Fruit fly (Drosophila melanogaster) whole organism, embryonic: ENCODE results near the gene CG34256.

Experiments used
- Ada2b ChIP-seq: fragments of 200-800 bp; sonication (Bioruptor generic); IDR thresholded peaks from 2 replicates; pipeline ENCODE4 v1.3.6; 2022; ENCODE audit warnings: missing biosample characterization, missing genetic modification characterization
- Bdp1 ChIP-seq: fragments of 200-800 bp; sonication (Bioruptor generic); optimal IDR thresholded peaks from 3 replicates; lab custom pipeline; 2016; ENCODE audit warnings: missing biosample characterization, missing genetic modification characterization
- CG10147 ChIP-seq: fragments of 200-800 bp; sonication (Bioruptor generic); optimal IDR thresholded peaks from 2 replicates; lab custom pipeline; 2019; ENCODE audit warnings: missing biosample characterization, mild to moderate bottlenecking, missing genetic modification characterization, moderate library complexity
- CG11696 ChIP-seq: fragments of 200-800 bp; sonication (Bioruptor generic); IDR thresholded peaks from 2 replicates; pipeline ENCODE4 v1.3.6; 2022; ENCODE audit warnings: missing biosample characterization, missing genetic modification characterization
- CG14667 ChIP-seq: fragments of 200-800 bp; sonication (Bioruptor generic); IDR thresholded peaks from 2 replicates; pipeline ENCODE4 v1.3.6; 2022; ENCODE audit warnings: missing biosample characterization, missing genetic modification characterization
- CG15514 ChIP-seq: fragments of 200-800 bp; sonication (Bioruptor generic); optimal IDR thresholded peaks from 3 replicates; lab custom pipeline; 2017; ENCODE audit warnings: missing biosample characterization, missing genetic modification characterization, mild to moderate bottlenecking, moderate library complexity, missing genetic modification reagents
- CG1647 ChIP-seq: fragments of 200-800 bp; sonication (Bioruptor generic); optimal IDR thresholded peaks from 3 replicates; lab custom pipeline; 2016; ENCODE audit warnings: missing biosample characterization, missing genetic modification characterization
- CG17568 ChIP-seq: fragments of 200-800 bp; sonication (Bioruptor generic); optimal IDR thresholded peaks from 2 replicates; lab custom pipeline; 2018; ENCODE audit warnings: missing biosample characterization, mild to moderate bottlenecking, missing genetic modification characterization, moderate library complexity
- CG18262 ChIP-seq: fragments of 200-800 bp; optimal IDR thresholded peaks from 3 replicates; lab custom pipeline; 2019; ENCODE audit warnings: missing biosample characterization, mild to moderate bottlenecking, missing genetic modification characterization, moderate library complexity
- CG2202 ChIP-seq: fragments of 200-800 bp; sonication (Bioruptor generic); optimal IDR thresholded peaks from 2 replicates; lab custom pipeline; 2018; ENCODE audit warnings: missing biosample characterization, mild to moderate bottlenecking, missing genetic modification characterization
- CG34376 ChIP-seq: fragments of 200-800 bp; sonication (Bioruptor generic); optimal IDR thresholded peaks from 2 replicates; lab custom pipeline; 2018; ENCODE audit warnings: missing biosample characterization, mild to moderate bottlenecking, missing genetic modification characterization
- CG5953 ChIP-seq: fragments of 200-800 bp; sonication (Bioruptor generic); IDR thresholded peaks from 2 replicates; pipeline ENCODE4 v1.3.6; 2022; ENCODE audit warnings: missing biosample characterization, missing genetic modification characterization
- CG6254 ChIP-seq: fragments of 200-800 bp; sonication (Bioruptor generic); optimal IDR thresholded peaks from 3 replicates; lab custom pipeline; 2017; ENCODE audit warnings: mild to moderate bottlenecking, missing biosample characterization, missing genetic modification reagents, missing genetic modification characterization
- CG9876 ChIP-seq: fragments of 200-800 bp; sonication (Bioruptor generic); optimal IDR thresholded peaks from 2 replicates; lab custom pipeline; 2016; ENCODE audit warnings: missing biosample characterization, missing genetic modification characterization
- Deaf1 ChIP-seq: fragments of 200-800 bp; optimal IDR thresholded peaks from 3 replicates; lab custom pipeline; 2019; ENCODE audit warnings: missing biosample characterization, mild to moderate bottlenecking, missing genetic modification characterization, moderate library complexity
- Hmx ChIP-seq: fragments of 200-800 bp; sonication (Bioruptor generic); optimal IDR thresholded peaks from 2 replicates; lab custom pipeline; 2016; ENCODE audit warnings: missing biosample characterization, missing genetic modification characterization
- Hr78 ChIP-seq, 2 experiments: fragments of 200-800 bp in 1 of 2; fragments of >200 bp in 1 of 2; sonication (Bioruptor generic) in 1 of 2; optimal IDR thresholded peaks; 2 replicates each; lab custom pipeline; 2017 to 2019; ENCODE audit warnings: missing biosample characterization in 2 of 2, missing genetic modification characterization in 2 of 2, mild to moderate bottlenecking in 1 of 2, moderate library complexity in 1 of 2
- Lim3 ChIP-seq: fragments of 200-800 bp; sonication (Bioruptor generic); IDR thresholded peaks from 2 replicates; pipeline ENCODE4 v1.3.6; 2022; ENCODE audit warnings: missing biosample characterization, missing genetic modification characterization
- NK7.1 ChIP-seq: fragments of 200-800 bp; sonication (Bioruptor generic); optimal IDR thresholded peaks from 3 replicates; lab custom pipeline; 2016; ENCODE audit warnings: missing biosample characterization, missing genetic modification characterization
- Opbp ChIP-seq: fragments of 200-800 bp; sonication (Bioruptor generic); IDR thresholded peaks from 3 replicates; pipeline ENCODE4 v1.3.6; 2022; ENCODE audit warnings: missing biosample characterization, missing genetic modification characterization; ENCODE audit not compliant: partially characterized antibody
- Optix ChIP-seq: fragments of 200-800 bp; sonication (Bioruptor generic); IDR thresholded peaks from 3 replicates; pipeline ENCODE4 v1.3.6; 2022; ENCODE audit warnings: missing biosample characterization, missing genetic modification characterization
- Taf1 ChIP-seq: fragments of 200-800 bp; sonication (Bioruptor generic); IDR thresholded peaks from 2 replicates; pipeline ENCODE4 v1.3.6; 2022; ENCODE audit warnings: missing biosample characterization, missing genetic modification characterization
- Trl ChIP-seq, 3 experiments: fragments of >200 bp in 2 of 3; fragments of 200-800 bp in 1 of 3; sonication (Bioruptor generic) in 1 of 3; optimal IDR thresholded peaks; 2 replicates in 1 of 3; 3 replicates in 2 of 3; lab custom pipeline; 2016 to 2017; ENCODE audit warnings: missing biosample characterization in 1 of 3, missing genetic modification characterization in 1 of 3
- ac ChIP-seq: fragments of 200-800 bp; sonication (Bioruptor generic); optimal IDR thresholded peaks from 3 replicates; lab custom pipeline; 2017; ENCODE audit warnings: missing biosample characterization, mild to moderate bottlenecking, missing genetic modification characterization
- amos ChIP-seq: fragments of 200-800 bp; sonication (Bioruptor generic); IDR thresholded peaks from 2 replicates; pipeline ENCODE4 v1.3.6; 2022; ENCODE audit warnings: missing biosample characterization, missing genetic modification characterization; ENCODE audit not compliant: partially characterized antibody
- ap ChIP-seq: fragments of 200-800 bp; sonication (Bioruptor generic); IDR thresholded peaks from 2 replicates; pipeline ENCODE4 v1.3.6; 2022; ENCODE audit warnings: missing biosample characterization, missing genetic modification characterization
- bowl ChIP-seq: fragments of 200-800 bp; sonication (Bioruptor generic); IDR thresholded peaks from 2 replicates; pipeline ENCODE4 v1.3.6; 2022; ENCODE audit warnings: missing biosample characterization, missing genetic modification characterization
- bsh ChIP-seq, 2 experiments: fragments of 200-800 bp; sonication (Bioruptor generic); optimal IDR thresholded peaks; 2 replicates each; lab custom pipeline; 2017 to 2018; ENCODE audit warnings: mild to moderate bottlenecking in 2 of 2, missing biosample characterization in 2 of 2, missing genetic modification characterization in 2 of 2, moderate library complexity in 1 of 2
- caup ChIP-seq: fragments of 200-800 bp; sonication (Bioruptor generic); optimal IDR thresholded peaks from 3 replicates; lab custom pipeline; 2017; ENCODE audit warnings: missing biosample characterization, mild to moderate bottlenecking, missing genetic modification characterization, moderate library complexity; ENCODE audit not compliant: severe bottlenecking
- chm ChIP-seq: fragments of 200-800 bp; sonication (Bioruptor generic); IDR thresholded peaks from 2 replicates; pipeline ENCODE4 v1.3.6; 2022; ENCODE audit warnings: missing biosample characterization, missing genetic modification characterization
- ci ChIP-seq: fragments of 200-800 bp; sonication (Bioruptor generic); IDR thresholded peaks from 3 replicates; pipeline ENCODE4 v1.3.6; 2022; ENCODE audit warnings: missing biosample characterization, missing genetic modification characterization
- corto ChIP-seq: fragments of 200-800 bp; sonication (Bioruptor generic); optimal IDR thresholded peaks from 2 replicates; lab custom pipeline; 2016; ENCODE audit warnings: missing biosample characterization, mild to moderate bottlenecking, missing genetic modification characterization, moderate library complexity
- kah ChIP-seq: fragments of 200-800 bp; sonication (Bioruptor generic); optimal IDR thresholded peaks from 2 replicates; lab custom pipeline; 2018; ENCODE audit warnings: missing biosample characterization, mild to moderate bottlenecking, missing genetic modification characterization
- kni ChIP-seq: fragments of 200-800 bp; sonication (Bioruptor generic); optimal IDR thresholded peaks from 3 replicates; lab custom pipeline; 2017; ENCODE audit warnings: mild to moderate bottlenecking, missing biosample characterization, missing genetic modification reagents, missing genetic modification characterization
- lmd ChIP-seq: fragments of 200-800 bp; sonication (Bioruptor generic); IDR thresholded peaks from 2 replicates; pipeline ENCODE4 v1.3.6; 2022; ENCODE audit warnings: missing biosample characterization, missing genetic modification characterization
- onecut ChIP-seq: fragments of 200-800 bp; sonication (Bioruptor generic); IDR thresholded peaks from 2 replicates; pipeline ENCODE4 v1.3.6; 2022; ENCODE audit warnings: missing biosample characterization, missing genetic modification characterization
- otp ChIP-seq: fragments of 200-800 bp; sonication (Bioruptor generic); IDR thresholded peaks from 3 replicates; pipeline ENCODE4, ENCODE4 v1.3.6; 2022; ENCODE audit warnings: missing biosample characterization, missing genetic modification characterization
- phol ChIP-seq: fragments of 200-800 bp; sonication (Bioruptor generic); optimal IDR thresholded peaks from 3 replicates; lab custom pipeline; 2018; ENCODE audit warnings: missing biosample characterization, mild to moderate bottlenecking, missing genetic modification characterization, moderate library complexity
- prd ChIP-seq, 3 experiments: fragments of >200 bp in 2 of 3; fragments of 200-800 bp in 1 of 3; sonication (Bioruptor generic) in 1 of 3; optimal IDR thresholded peaks in 2 of 3; IDR thresholded peaks in 1 of 3; 2 replicates in 2 of 3; 3 replicates in 1 of 3; pipeline versions ENCODE4 v1.3.6 to Lab custom; 2017 to 2022; ENCODE audit warnings: missing biosample characterization in 1 of 3, missing genetic modification characterization in 1 of 3
- salm ChIP-seq: fragments of 200-800 bp; sonication (Bioruptor generic); optimal IDR thresholded peaks from 2 replicates; lab custom pipeline; 2018; ENCODE audit warnings: missing biosample characterization, mild to moderate bottlenecking, missing genetic modification characterization
- sens ChIP-seq: fragments of 200-800 bp; sonication (Bioruptor generic); peaks from one replicate; lab custom pipeline; 2016; ENCODE audit warnings: missing biosample characterization, missing genetic modification characterization
- slou ChIP-seq: fragments of 200-800 bp; sonication (Bioruptor generic); optimal IDR thresholded peaks from 3 replicates; lab custom pipeline; 2016; ENCODE audit warnings: missing biosample characterization, missing genetic modification characterization
- sob ChIP-seq: fragments of 200-800 bp; sonication (Bioruptor generic); IDR thresholded peaks from 2 replicates; pipeline ENCODE4 v1.3.6; 2022; ENCODE audit warnings: missing biosample characterization, missing genetic modification characterization
- sug ChIP-seq: fragments of 200-800 bp; optimal IDR thresholded peaks from 2 replicates; lab custom pipeline; 2019; ENCODE audit warnings: missing biosample characterization, mild to moderate bottlenecking, missing genetic modification characterization, moderate library complexity
- unc-4 ChIP-seq: fragments of 200-800 bp; sonication (Bioruptor generic); IDR thresholded peaks from 2 replicates; pipeline ENCODE4 v1.3.6; 2022; ENCODE audit warnings: missing biosample characterization, missing genetic modification characterization; ENCODE audit not compliant: partially characterized antibody
- wek ChIP-seq: fragments of 200-800 bp; sonication (Bioruptor generic); optimal IDR thresholded peaks from 3 replicates; lab custom pipeline; 2018; ENCODE audit warnings: missing biosample characterization, mild to moderate bottlenecking, missing genetic modification characterization, moderate library complexity
- wor ChIP-seq: fragments of 200-800 bp; sonication (Bioruptor generic); IDR thresholded peaks from 2 replicates; pipeline ENCODE4 v1.3.6; 2022; ENCODE audit warnings: missing biosample characterization, missing genetic modification characterization

CG34256 gene

DNA sequence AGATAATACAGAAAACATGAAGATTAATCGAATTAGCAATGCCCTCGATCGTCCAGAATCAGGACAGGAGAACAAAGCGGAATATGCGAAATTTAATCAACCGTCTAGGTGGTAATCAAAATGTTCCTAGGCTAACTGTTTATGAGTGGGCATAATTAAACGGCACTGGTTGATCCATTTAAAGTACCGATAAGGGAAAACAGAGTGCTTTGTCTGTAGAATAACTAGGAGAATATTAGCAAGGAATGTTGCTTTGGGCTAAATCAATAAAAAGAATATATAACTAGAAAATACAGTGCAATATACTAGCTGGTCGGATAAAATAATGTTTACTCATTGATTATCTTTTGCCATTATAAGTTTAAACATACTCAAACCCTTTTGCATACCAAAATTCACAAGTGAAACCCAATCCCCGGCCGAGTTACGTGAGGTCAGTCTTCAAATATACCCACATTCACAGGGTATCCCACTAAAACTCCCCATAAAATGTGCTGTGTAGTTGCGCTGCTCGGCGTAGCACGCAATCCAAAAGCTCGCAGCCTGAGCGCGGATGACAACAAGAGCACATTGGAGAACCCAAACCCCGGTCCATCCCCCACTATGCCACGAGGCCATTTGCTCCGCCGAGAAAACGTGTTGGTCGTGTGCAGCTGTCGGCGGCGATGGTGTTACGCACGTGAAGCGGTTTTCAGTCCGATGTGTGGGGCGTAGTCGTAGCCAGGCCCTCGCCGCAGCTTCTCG is 6.6 kb upstream of the CG34256 start (continued):
- TF ChIP-seq Hmx (GFP tag; lab: Kevin White, UChicago) (peak; percentile 54), caup (peak; percentile 35), kah (GFP tag; lab: Kevin White, UChicago) (no peak), Bdp1 (GFP tag; lab: Kevin White, UChicago) (peak; percentile 33), unc-4 (GFP tag; lab: Robert Waterston, UW) (0 out of 2 replicates have a peak, but pooled peaks have one; percentile 40), kni (GFP tag; lab: Kevin White, UChicago) (peak; percentile 59), amos (GFP tag; lab: Robert Waterston, UW) (peak; percentile 36; the same call in 1 of the 2 replicates), corto (GFP tag; lab: Kevin White, UChicago) (peak; percentile 42), CG2202 (no peak), ci (peak; percentile 51; the same call in 2 of the 3 replicates), lmd (GFP tag; lab: Robert Waterston, UW) (peak; percentile 79; the same call in 1 of the 2 replicates), slou (peak; percentile 73), CG17568 (GFP tag; lab: Kevin White, UChicago) (peak; percentile 19), CG11696 (peak; percentile 35; the same call in 1 of the 2 replicates), Opbp (GFP tag; lab: Robert Waterston, UW) (no peak), Deaf1 (tag; lab: Kevin White, UChicago) (peak; percentile 84), CG10147 (peak; percentile 57), sug (tag; lab: Kevin White, UChicago) (peak; percentile 97), Lim3 (GFP tag; lab: Robert Waterston, UW) (no peak), Optix (GFP tag; lab: Robert Waterston, UW) (0 out of 3 replicates have a peak, but pooled peaks have one; percentile 28), onecut (GFP tag; lab: Robert Waterston, UW) (no peak; the same call in 1 of the 2 replicates), NK7.1 (peak; percentile 50), chm (GFP tag; lab: Robert Waterston, UW) (no peak; the same call in 1 of the 2 replicates), ap (no peak), sens (GFP tag; lab: Kevin White, UChicago) (peak; percentile 94), Hr78 (GFP tag; optimal IDR thresholded peaks at IDR 0.05; lab: Kevin White, UChicago) (no peak), salm (tag; lab: Kevin White, UChicago) (peak; percentile 22), CG1647 (peak; percentile 0), wek (GFP tag; lab: Kevin White, UChicago) (no peak), Trl (optimal IDR thresholded peaks at IDR 0.05; lab: Kevin White, UChicago) (no peak), Trl (GFP tag; optimal IDR thresholded peaks at IDR 0.05; lab: Kevin White, UChicago) (peak; percentile 44), otp (GFP tag; lab: Robert Waterston, UW) (0 out of 3 replicates have a peak, but pooled peaks have one; percentile 34), CG14667 (GFP tag; lab: Robert Waterston, UW) (peak; percentile 38; the same call in 1 of the 2 replicates), Ada2b (peak; percentile 73), bsh (GFP tag; optimal IDR thresholded peaks at IDR 0.05; lab: Kevin White, UChicago) (peak in 1 of 2 experiments; percentile 31), CG34376 (GFP tag; lab: Kevin White, UChicago) (no peak), bowl (GFP tag; lab: Robert Waterston, UW) (0 out of 2 replicates have a peak, but pooled peaks have one; percentile 27), ac (GFP tag; lab: Kevin White, UChicago) (no peak), Taf1 (GFP tag; lab: Robert Waterston, UW) (peak; percentile 55; the same call in 1 of the 2 replicates), prd (optimal IDR thresholded peaks at IDR 0.05; lab: Kevin White, UChicago) (no peak), prd (GFP tag; IDR thresholded peaks at IDR 0.05; lab: Robert Waterston, UW) (peak; percentile 74), sob (GFP tag; lab: Robert Waterston, UW) (peak; percentile 46), CG9876 (peak; percentile 39), wor (GFP tag; lab: Robert Waterston, UW) (peak; percentile 27; the same call in 1 of the 2 replicates), phol (tag; lab: Kevin White, UChicago) (peak; percentile 69), CG6254 (peak; percentile 2), CG15514 (GFP tag; lab: Kevin White, UChicago) (peak; percentile 33), CG5953 (GFP tag; lab: Robert Waterston, UW) (no peak), CG18262 (tag; lab: Kevin White, UChicago) (peak; percentile 70)
